Worm (Caenorhabditis elegans): ENCODE results near the gene C54D10.10.

ce11 chrV:12413651-12414114, 36.1 kb downstream of the C54D10.10 start, which contains the start of gene cdr-6:
- TF ChIP-seq hmbx-1 (tag; optimal IDR thresholded peaks at IDR 0.05) (no peak), F13C5.2 (tag; optimal IDR thresholded peaks at IDR 0.05) (no peak), tbx-11 (GFP tag; IDR thresholded peaks at IDR 0.05) (no peak), ceh-36 (tag; optimal IDR thresholded peaks at IDR 0.05) (no peak), ama-1 (optimal IDR thresholded peaks at IDR 0.05) (no peak)
